Worm (Caenorhabditis elegans): Measurements from ENCODE around the gene C44C10.3.

DNA sequence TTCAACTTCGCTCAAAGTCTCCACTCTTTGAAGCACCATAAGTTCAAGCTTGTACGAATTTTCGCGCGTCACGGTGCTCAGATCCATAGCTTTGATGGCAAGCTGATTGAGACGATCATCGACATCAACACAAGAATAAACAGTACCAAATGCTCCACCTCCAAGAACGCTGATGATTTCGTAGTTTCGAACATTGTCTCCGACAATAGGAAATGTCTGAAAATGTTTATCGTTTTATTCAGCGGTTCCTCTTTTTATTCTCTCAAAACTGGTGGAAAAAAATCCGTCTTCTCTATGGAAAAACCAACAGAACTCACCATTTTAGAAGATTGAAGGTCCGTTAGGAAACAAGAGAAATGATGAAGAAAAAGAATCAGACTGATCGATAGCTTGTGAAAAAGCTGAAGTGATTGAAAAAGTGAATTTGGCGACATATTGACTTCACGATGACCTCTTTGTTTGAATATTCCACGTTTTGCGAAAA lies 14.5 kb upstream of the C44C10.3 start, which contains the start of gene C44C10.7:
- TF ChIP-seq snpc-4 (tag; optimal IDR thresholded peaks at IDR 0.05) = no peak
- no peak for TF ChIP-seq alr-1 (tag; optimal IDR thresholded peaks at IDR 0.05)
- no peak for TF ChIP-seq mdl-1 (tag; optimal IDR thresholded peaks at IDR 0.05)
- TF ChIP-seq ceh-82 (tag; optimal IDR thresholded peaks at IDR 0.05) = no peak
- no peak for TF ChIP-seq nhr-25 (tag; optimal IDR thresholded peaks at IDR 0.05)
- no peak for TF ChIP-seq lin-39 (tag; optimal IDR thresholded peaks at IDR 0.05)
- TF ChIP-seq elt-3 (tag; optimal IDR thresholded peaks at IDR 0.05) = no peak
- no peak for TF ChIP-seq nhr-237 (tag; optimal IDR thresholded peaks at IDR 0.05)
- no peak for TF ChIP-seq egl-27 (tag; optimal IDR thresholded peaks at IDR 0.05)
- TF ChIP-seq blmp-1 (tag; optimal IDR thresholded peaks at IDR 0.05; ENCODE audit: insufficient read depth) = no peak
- TF ChIP-seq unc-39 (tag; optimal IDR thresholded peaks at IDR 0.05) = no peak
- no peak for TF ChIP-seq R02D3.7 (tag; optimal IDR thresholded peaks at IDR 0.05)

Data from whole organism, L2 larva.